Worm (Caenorhabditis elegans) whole organism, L2 larva: ENCODE measurements around the gene sqv-2.

Experiments used
- F13H6.1 ChIP-seq: sonication (generic microtip); optimal IDR thresholded peaks from 2 replicates; lab custom pipeline; 2016; ENCODE audit warnings: missing genetic modification characterization, missing compliant biosample characterization
- ceh-82 ChIP-seq: fragments of 150-350 bp; optimal IDR thresholded peaks from 2 replicates; lab custom pipeline; 2014; ENCODE audit warnings: missing biosample characterization, missing genetic modification characterization
- nhr-10 ChIP-seq: sonication (generic microtip); optimal IDR thresholded peaks from 2 replicates; lab custom pipeline; 2017; ENCODE audit warnings: missing biosample characterization, missing genetic modification characterization
- nhr-25 ChIP-seq: fragments of 150-350 bp; sonication (generic microtip); optimal IDR thresholded peaks from 3 replicates; lab custom pipeline; 2014; ENCODE audit warnings: missing biosample characterization, missing genetic modification characterization
- nhr-6 ChIP-seq: fragments of 150-350 bp; optimal IDR thresholded peaks from 2 replicates; lab custom pipeline; 2014; ENCODE audit warnings: missing biosample characterization, missing genetic modification characterization
- skn-1 ChIP-seq: sonication (generic microtip); optimal IDR thresholded peaks from 2 replicates; lab custom pipeline; 2017; ENCODE audit warnings: missing biosample characterization, missing genetic modification characterization
- unc-39 ChIP-seq: fragments of 150-350 bp; optimal IDR thresholded peaks from 2 replicates; lab custom pipeline; 2014; ENCODE audit warnings: missing biosample characterization, missing genetic modification characterization
- zag-1 ChIP-seq: fragments of 150-350 bp; optimal IDR thresholded peaks from 2 replicates; lab custom pipeline; 2014; ENCODE audit warnings: missing biosample characterization, missing genetic modification characterization

- no peak for TF ChIP-seq nhr-25 (tag; lab: Kevin White, UChicago)
- no peak for TF ChIP-seq unc-39 (tag; lab: Kevin White, UChicago)
- TF ChIP-seq nhr-6 = no peak
- TF ChIP-seq skn-1 (tag; lab: Kevin White, UChicago) = no peak
- TF ChIP-seq nhr-10 (tag; lab: Kevin White, UChicago) = no peak
- TF ChIP-seq ceh-82 = no peak
- TF ChIP-seq F13H6.1 = no peak
- no peak for TF ChIP-seq zag-1 (tag; lab: Kevin White, UChicago)
Measured at ce11 chrII:2862557-2863035, 31.6 kb downstream of the sqv-2 start.
